Fruit fly (Drosophila melanogaster) Kc167 (cell line): ENCODE results near the gene CG17147.

Source experiments
- Sin3A ChIP-seq: fragments of >200 bp; optimal IDR thresholded peaks from 2 replicates; lab custom pipeline; 2018; ENCODE audit warnings: missing external identifiers
- h ChIP-seq: fragments of >200 bp; optimal IDR thresholded peaks from 3 replicates; lab custom pipeline; 2018; ENCODE audit warnings: missing external identifiers
- insv ChIP-seq: fragments of >200 bp; optimal IDR thresholded peaks from 3 replicates; lab custom pipeline; 2018; ENCODE audit warnings: missing external identifiers
- psq ChIP-seq: fragments of >200 bp; optimal IDR thresholded peaks from 2 replicates; lab custom pipeline; 2017; ENCODE audit warnings: missing external identifiers
- ttk ChIP-seq: sonication (Bioruptor generic); optimal IDR thresholded peaks from 2 replicates; lab custom pipeline; 2017; ENCODE audit warnings: missing external identifiers

DNA sequence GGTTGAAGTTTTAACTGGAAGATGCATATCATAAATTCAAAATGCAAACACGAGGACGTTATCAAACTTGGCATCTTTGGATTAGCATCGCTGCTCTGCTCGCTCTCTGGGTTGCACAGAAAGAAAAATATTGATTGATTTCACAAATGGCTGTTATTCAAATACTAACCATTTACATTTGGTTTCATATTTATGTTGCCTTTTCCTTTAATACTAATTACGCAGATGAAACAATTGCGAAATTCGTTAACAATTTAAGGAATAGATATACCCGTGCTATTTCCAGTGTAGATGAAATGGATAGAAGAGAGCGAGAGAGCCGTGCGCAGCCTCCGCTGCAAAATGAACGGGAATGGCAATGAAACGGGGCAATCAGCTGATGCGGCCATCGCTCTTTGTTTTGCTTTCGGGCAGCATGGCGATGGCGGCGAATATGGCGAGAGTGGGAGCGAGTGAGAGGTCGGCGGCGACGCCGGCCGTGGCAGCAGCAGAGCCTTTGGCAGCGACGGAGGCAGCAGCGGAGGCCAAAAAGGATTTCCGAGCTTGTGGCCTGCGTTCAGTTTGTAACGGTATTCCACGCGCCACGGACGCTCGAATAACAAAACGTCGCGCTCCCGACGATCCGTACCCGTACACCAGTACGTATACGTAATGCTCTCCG is 23.9 kb downstream of the CG17147 start, which contains the start of gene rdgC:
- TF ChIP-seq h (lab: Kevin White, UChicago) (no peak), ttk (lab: Kevin White, UChicago) (no peak), insv (lab: Kevin White, UChicago) (no peak), psq (no peak), Sin3A (lab: Kevin White, UChicago) (no peak)
